Comparison of ENCODE assay signal across 3 worm cellular contexts in the genomic region with DNA sequence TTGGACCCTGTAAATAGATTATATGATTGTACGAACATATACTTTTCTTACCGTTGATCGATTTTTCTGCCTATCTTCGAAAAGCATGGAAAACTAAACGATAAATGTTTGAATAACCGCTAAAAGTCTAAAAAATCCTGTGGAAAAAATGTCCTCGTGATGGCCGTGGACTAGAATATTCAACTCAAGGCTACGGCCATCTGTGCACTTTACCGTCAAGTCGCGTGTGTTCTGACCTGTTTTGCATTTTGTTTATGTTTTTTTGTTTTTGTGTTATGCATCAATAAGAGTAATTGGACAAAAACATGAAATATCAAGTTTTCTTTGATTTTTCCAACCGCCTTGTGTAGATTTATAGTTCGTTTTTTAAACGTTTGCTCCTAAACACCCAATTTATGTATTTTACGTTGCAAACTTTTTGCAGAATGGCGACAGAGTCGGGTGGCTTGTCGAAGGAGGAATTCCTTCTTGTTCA.
TF ChIP-seq lines count a peak whose summit lies in the region.

Gene hda-6, minus strand, starts transcription at position 172 of the 475 bp plus-strand sequence.
Gene F41H10.4, plus strand, starts transcription at position 425 of the 475 bp plus-strand sequence.

TF ChIP-seq in whole organism, L1 larva, 84 proteins besides CTCF, POLR2A, EP300 and RAD21 (continued from another document and continues in another):
- TF ChIP-seq nhr-84 (tag; optimal IDR thresholded peaks at IDR 0.05; lab: Kevin White, UChicago): no peak
- TF ChIP-seq fkh-4 (tag; optimal IDR thresholded peaks at IDR 0.05; lab: Kevin White, UChicago; ENCODE audit: borderline replicate concordance): peak; percentile 85
- peak; percentile 90 for TF ChIP-seq snu-23 (GFP tag; optimal IDR thresholded peaks at IDR 0.05; lab: Kevin White, UChicago)
- TF ChIP-seq grh-1 (GFP tag; IDR thresholded peaks at IDR 0.05; lab: Robert Waterston, UW): peak; percentile 71
- TF ChIP-seq lin-39 (tag; optimal IDR thresholded peaks at IDR 0.05; lab: Kevin White, UChicago): peak; percentile 31
- no peak for TF ChIP-seq aly-2 (tag; optimal IDR thresholded peaks at IDR 0.05; lab: Kevin White, UChicago)
- no peak for TF ChIP-seq skn-1 (tag; optimal IDR thresholded peaks at IDR 0.05; lab: Kevin White, UChicago)
- TF ChIP-seq pqm-1 (tag; optimal IDR thresholded peaks at IDR 0.05; lab: Kevin White, UChicago): no peak
- peak; percentile 79 for TF ChIP-seq swsn-7 (tag; optimal IDR thresholded peaks at IDR 0.05; lab: Kevin White, UChicago)
- no peak for TF ChIP-seq alr-1 (tag; optimal IDR thresholded peaks at IDR 0.05; lab: Kevin White, UChicago; ENCODE audit: borderline replicate concordance)
- peak; percentile 65 for TF ChIP-seq pax-3 (tag; optimal IDR thresholded peaks at IDR 0.05; lab: Kevin White, UChicago)
- TF ChIP-seq nhr-77 (tag; optimal IDR thresholded peaks at IDR 0.05; lab: Kevin White, UChicago): peak; percentile 39
- peak; percentile 90 for TF ChIP-seq nhr-71 (tag; optimal IDR thresholded peaks at IDR 0.05; lab: Kevin White, UChicago)
- TF ChIP-seq dpl-1 (GFP tag; optimal IDR thresholded peaks at IDR 0.05; lab: Kevin White, UChicago): peak; percentile 67 to 82 (median 81)
- peak; percentile 62 for TF ChIP-seq isw-1 (GFP tag; IDR thresholded peaks at IDR 0.05; lab: Robert Waterston, UW)
- TF ChIP-seq sptf-1 (tag; optimal IDR thresholded peaks at IDR 0.05; lab: Kevin White, UChicago): no peak
- no peak for TF ChIP-seq unc-30 (tag; optimal IDR thresholded peaks at IDR 0.05; lab: Kevin White, UChicago)
- peak; percentile 76 for TF ChIP-seq nhr-19 (GFP tag; conservative IDR thresholded peaks at IDR 0.05; lab: Robert Waterston, UW)
- TF ChIP-seq lir-3 (tag; optimal IDR thresholded peaks at IDR 0.05; lab: Kevin White, UChicago; ENCODE audit: poor library complexity): peak; percentile 96
- peak in 1 of 2 experiments; percentile 72 for TF ChIP-seq mdl-1 (tag; optimal IDR thresholded peaks at IDR 0.05; lab: Kevin White, UChicago)
- no peak for TF ChIP-seq hlh-4 (tag; optimal IDR thresholded peaks at IDR 0.05; lab: Kevin White, UChicago)
- TF ChIP-seq ztf-11 (tag; optimal IDR thresholded peaks at IDR 0.05; lab: Kevin White, UChicago): peak in 1 of 2 experiments; percentile 89
- no peak for TF ChIP-seq ceh-8 (GFP tag; optimal IDR thresholded peaks at IDR 0.05; lab: Kevin White, UChicago)
- TF ChIP-seq ceh-82 (tag; optimal IDR thresholded peaks at IDR 0.05; lab: Kevin White, UChicago): peak; percentile 55 to 68 (median 57)
- TF ChIP-seq rnt-1 (tag; optimal IDR thresholded peaks at IDR 0.05; lab: Kevin White, UChicago): peak; percentile 97
- no peak for TF ChIP-seq nhr-237 (tag; optimal IDR thresholded peaks at IDR 0.05; lab: Kevin White, UChicago)
- no peak for TF ChIP-seq tlp-1 (tag; optimal IDR thresholded peaks at IDR 0.05; lab: Kevin White, UChicago)
- peak; percentile 71 for TF ChIP-seq C16A3.4 (tag; optimal IDR thresholded peaks at IDR 0.05; lab: Kevin White, UChicago)
- no peak for TF ChIP-seq zag-1 (tag; optimal IDR thresholded peaks at IDR 0.05; lab: Kevin White, UChicago)
- TF ChIP-seq snpc-4 (tag; optimal IDR thresholded peaks at IDR 0.05; lab: Kevin White, UChicago): peak; percentile 76
- TF ChIP-seq pag-3 (tag; optimal IDR thresholded peaks at IDR 0.05; lab: Kevin White, UChicago; ENCODE audit: borderline replicate concordance, insufficient read depth): no peak
- no peak for TF ChIP-seq vab-15 (tag; optimal IDR thresholded peaks at IDR 0.05; lab: Kevin White, UChicago)
- peak; percentile 40 for TF ChIP-seq blmp-1 (tag; optimal IDR thresholded peaks at IDR 0.05; lab: Kevin White, UChicago)
- TF ChIP-seq F16B12.6 (tag; optimal IDR thresholded peaks at IDR 0.05; lab: Kevin White, UChicago): peak; percentile 88
- TF ChIP-seq ama-1 (optimal IDR thresholded peaks at IDR 0.05; lab: Kevin White, UChicago): no peak
- TF ChIP-seq nhr-85 (tag; lab: Kevin White, UChicago): peak; percentile 86
- TF ChIP-seq sox-4 (tag; optimal IDR thresholded peaks at IDR 0.05; lab: Kevin White, UChicago): peak; percentile 65
- no peak for TF ChIP-seq nhr-12 (tag; optimal IDR thresholded peaks at IDR 0.05; lab: Kevin White, UChicago)
- TF ChIP-seq hlh-17 (GFP tag; optimal IDR thresholded peaks at IDR 0.05; lab: Kevin White, UChicago; ENCODE audit: borderline replicate concordance): no peak
- peak; percentile 66 for TF ChIP-seq lin-15B (tag; optimal IDR thresholded peaks at IDR 0.05; lab: Kevin White, UChicago)
- TF ChIP-seq lsy-2 (tag; optimal IDR thresholded peaks at IDR 0.05; lab: Kevin White, UChicago): peak; percentile 87

TF ChIP-seq in whole organism, L4 larva, 104 proteins besides CTCF, POLR2A, EP300 and RAD21 (continued from another document and continues in another):
- TF ChIP-seq egl-27 (tag; optimal IDR thresholded peaks at IDR 0.05; lab: Kevin White, UChicago) (no peak), snpc-1.2 (GFP tag; IDR thresholded peaks at IDR 0.05; lab: Robert Waterston, UW) (peak; percentile 67; the same call in 1 of the 2 replicates), php-3 (GFP tag; IDR thresholded peaks at IDR 0.05; lab: Robert Waterston, UW) (no peak), attf-4 (tag; optimal IDR thresholded peaks at IDR 0.05; lab: Kevin White, UChicago) (no peak), daf-19 (GFP tag; conservative IDR thresholded peaks at IDR 0.05; lab: Robert Waterston, UW) (no peak), nhr-237 (tag; optimal IDR thresholded peaks at IDR 0.05; lab: Kevin White, UChicago) (no peak), ces-1 (GFP tag; optimal IDR thresholded peaks at IDR 0.05; lab: Kevin White, UChicago) (no peak), Y105C5A.15 (GFP tag; IDR thresholded peaks at IDR 0.05; lab: Robert Waterston, UW) (no peak), T20F7.1 (GFP tag; optimal IDR thresholded peaks at IDR 0.05; lab: Kevin White, UChicago) (no peak), ceh-62 (tag; optimal IDR thresholded peaks at IDR 0.05; lab: Kevin White, UChicago) (no peak), ceh-82 (tag; optimal IDR thresholded peaks at IDR 0.05; lab: Kevin White, UChicago) (no peak), mxl-2 (GFP tag; conservative IDR thresholded peaks at IDR 0.05; lab: Robert Waterston, UW) (no peak), lin-29 (GFP tag; IDR thresholded peaks at IDR 0.05; lab: Robert Waterston, UW) (no peak), nhr-48 (tag; optimal IDR thresholded peaks at IDR 0.05; lab: Kevin White, UChicago) (no peak), T26A8.4 (GFP tag; IDR thresholded peaks at IDR 0.05; lab: Robert Waterston, UW) (peak; percentile 38; the same call in 1 of the 2 replicates), vab-7 (GFP tag; IDR thresholded peaks at IDR 0.05; lab: Robert Waterston, UW) (no peak), ama-1 (optimal IDR thresholded peaks at IDR 0.05; lab: Kevin White, UChicago) (no peak), zip-2 (tag; optimal IDR thresholded peaks at IDR 0.05; lab: Kevin White, UChicago) (no peak), F26F4.8 (GFP tag; conservative IDR thresholded peaks at IDR 0.05; lab: Robert Waterston, UW) (no peak), ZK546.5 (tag; optimal IDR thresholded peaks at IDR 0.05; lab: Kevin White, UChicago) (no peak), nhr-25 (tag; optimal IDR thresholded peaks at IDR 0.05; lab: Kevin White, UChicago; ENCODE audit: borderline replicate concordance, insufficient read depth) (no peak), dpl-1 (GFP tag; optimal IDR thresholded peaks at IDR 0.05; lab: Kevin White, UChicago) (peak; percentile 89), ZK337.2 (GFP tag; IDR thresholded peaks at IDR 0.05; lab: Robert Waterston, UW) (peak; percentile 40; the same call in 1 of the 2 replicates), lin-13 (GFP tag; optimal IDR thresholded peaks at IDR 0.05; lab: Kevin White, UChicago) (peak; percentile 14), nhr-77 (tag; optimal IDR thresholded peaks at IDR 0.05; lab: Kevin White, UChicago) (no peak), Y48G9A.11 (GFP tag; IDR thresholded peaks at IDR 0.05; lab: Robert Waterston, UW) (no peak), dmd-6 (GFP tag; IDR thresholded peaks at IDR 0.05; lab: Robert Waterston, UW) (peak; percentile 35), nhr-28 (tag; optimal IDR thresholded peaks at IDR 0.05; lab: Kevin White, UChicago) (peak; percentile 20), spr-1 (tag; optimal IDR thresholded peaks at IDR 0.05; lab: Kevin White, UChicago) (peak; percentile 18), nhr-102 (tag; optimal IDR thresholded peaks at IDR 0.05; lab: Kevin White, UChicago) (peak; percentile 9), madf-5 (GFP tag; IDR thresholded peaks at IDR 0.05; lab: Robert Waterston, UW) (no peak), lin-15B (tag; optimal IDR thresholded peaks at IDR 0.05; lab: Kevin White, UChicago) (peak; percentile 41), nhr-10 (tag; optimal IDR thresholded peaks at IDR 0.05; lab: Kevin White, UChicago) (no peak), fos-1 (tag; optimal IDR thresholded peaks at IDR 0.05; lab: Kevin White, UChicago) (no peak), Y75B8A.6 (GFP tag; IDR thresholded peaks at IDR 0.05; lab: Robert Waterston, UW) (no peak), mes-2 (tag; optimal IDR thresholded peaks at IDR 0.05; lab: Kevin White, UChicago; ENCODE audit: poor library complexity, severe bottlenecking) (peak; percentile 97), nhr-6 (tag; optimal IDR thresholded peaks at IDR 0.05; lab: Kevin White, UChicago) (peak; percentile 66), dve-1 (tag; optimal IDR thresholded peaks at IDR 0.05; lab: Kevin White, UChicago; ENCODE audit: insufficient read depth) (peak; percentile 69), dmd-8 (GFP tag; IDR thresholded peaks at IDR 0.05; lab: Robert Waterston, UW) (no peak), ctbp-1 (GFP tag; IDR thresholded peaks at IDR 0.05; lab: Robert Waterston, UW) (no peak), R02D3.7 (tag; optimal IDR thresholded peaks at IDR 0.05; lab: Kevin White, UChicago) (no peak), hlh-11 (tag; optimal IDR thresholded peaks at IDR 0.05; lab: Kevin White, UChicago) (peak; percentile 72), pha-4 (GFP tag; IDR thresholded peaks at IDR 0.05; lab: Robert Waterston, UW) (no peak), pha-4 (tag; optimal IDR thresholded peaks at IDR 0.05; lab: Kevin White, UChicago) (peak; percentile 81), nhr-76 (tag; optimal IDR thresholded peaks at IDR 0.05; lab: Kevin White, UChicago) (no peak), D1046.2 (GFP tag; IDR thresholded peaks at IDR 0.05; lab: Robert Waterston, UW) (no peak)

TF ChIP-seq in whole organism, young adult, 124 proteins besides CTCF, POLR2A, EP300 and RAD21 (continued from another document):
- TF ChIP-seq dox-1 (GFP tag; IDR thresholded peaks at IDR 0.05; lab: Robert Waterston, UW): peak; percentile 84
- no peak for TF ChIP-seq C17E4.6 (GFP tag; IDR thresholded peaks at IDR 0.05; lab: Robert Waterston, UW)
- no peak for TF ChIP-seq sdz-38 (tag; optimal IDR thresholded peaks at IDR 0.05; lab: Kevin White, UChicago)
- no peak for TF ChIP-seq pha-4 (tag; optimal IDR thresholded peaks at IDR 0.05; lab: Kevin White, UChicago)
- TF ChIP-seq attf-6 (GFP tag; IDR thresholded peaks at IDR 0.05; lab: Robert Waterston, UW): no peak
- TF ChIP-seq F57A8.1 (GFP tag; optimal IDR thresholded peaks at IDR 0.05; lab: Kevin White, UChicago): no peak
- no peak for TF ChIP-seq egl-44 (GFP tag; IDR thresholded peaks at IDR 0.05; lab: Robert Waterston, UW)
- TF ChIP-seq ceh-27 (GFP tag; optimal IDR thresholded peaks at IDR 0.05; lab: Kevin White, UChicago): peak; percentile 92
- no peak for TF ChIP-seq hmg-20 (GFP tag; IDR thresholded peaks at IDR 0.05; lab: Robert Waterston, UW)
- no peak for TF ChIP-seq nhr-179 (tag; optimal IDR thresholded peaks at IDR 0.05; lab: Kevin White, UChicago)
- no peak for TF ChIP-seq nhr-120 (GFP tag; IDR thresholded peaks at IDR 0.05; lab: Robert Waterston, UW)
- TF ChIP-seq lsy-27 (tag; optimal IDR thresholded peaks at IDR 0.05; lab: Kevin White, UChicago; ENCODE audit: borderline replicate concordance, insufficient read depth): peak; percentile 4
- no peak; the same call in 1 of the 2 replicates for TF ChIP-seq hmg-1.2 (GFP tag; IDR thresholded peaks at IDR 0.05; lab: Robert Waterston, UW)
- no peak for TF ChIP-seq B0035.1 (tag; optimal IDR thresholded peaks at IDR 0.05; lab: Kevin White, UChicago)
- TF ChIP-seq F22D6.2 (tag; optimal IDR thresholded peaks at IDR 0.05; lab: Kevin White, UChicago): no peak
- TF ChIP-seq lin-40 (tag; optimal IDR thresholded peaks at IDR 0.05; lab: Kevin White, UChicago): peak; percentile 51
- TF ChIP-seq rec-8 (tag; optimal IDR thresholded peaks at IDR 0.05; lab: Kevin White, UChicago): no peak
- TF ChIP-seq attf-5 (GFP tag; optimal IDR thresholded peaks at IDR 0.05; lab: Kevin White, UChicago): peak; percentile 86
- peak; percentile 77 for TF ChIP-seq mcd-1 (GFP tag; IDR thresholded peaks at IDR 0.05; lab: Robert Waterston, UW)
- TF ChIP-seq bed-1 (GFP tag; IDR thresholded peaks at IDR 0.05; lab: Robert Waterston, UW): no peak
- TF ChIP-seq mxl-1 (tag; optimal IDR thresholded peaks at IDR 0.05; lab: Kevin White, UChicago): no peak
- TF ChIP-seq ztf-25 (GFP tag; IDR thresholded peaks at IDR 0.05; lab: Robert Waterston, UW): no peak
- TF ChIP-seq repo-1 (tag; optimal IDR thresholded peaks at IDR 0.05; lab: Kevin White, UChicago): no peak
- TF ChIP-seq let-526 (GFP tag; IDR thresholded peaks at IDR 0.05; lab: Robert Waterston, UW): no peak
- TF ChIP-seq sea-2 (GFP tag; IDR thresholded peaks at IDR 0.05; lab: Robert Waterston, UW): no peak
- TF ChIP-seq mel-28 (tag; optimal IDR thresholded peaks at IDR 0.05; lab: Kevin White, UChicago; ENCODE audit: borderline replicate concordance): no peak
- no peak for TF ChIP-seq egrh-3 (GFP tag; IDR thresholded peaks at IDR 0.05; lab: Robert Waterston, UW)
- no peak for TF ChIP-seq rcor-1 (GFP tag; IDR thresholded peaks at IDR 0.05; lab: Robert Waterston, UW)
- TF ChIP-seq Y53G8AR.9 (GFP tag; conservative IDR thresholded peaks at IDR 0.05; lab: Robert Waterston, UW): no peak
- no peak for TF ChIP-seq hsf-1 (GFP tag; IDR thresholded peaks at IDR 0.05; lab: Robert Waterston, UW)
- TF ChIP-seq attf-3 (GFP tag; conservative IDR thresholded peaks at IDR 0.05; lab: Robert Waterston, UW): no peak
- TF ChIP-seq ccch-3 (GFP tag; optimal IDR thresholded peaks at IDR 0.05; lab: Kevin White, UChicago): no peak
- no peak for TF ChIP-seq mes-4 (tag; optimal IDR thresholded peaks at IDR 0.05; lab: Kevin White, UChicago)
- TF ChIP-seq ztf-3 (GFP tag; optimal IDR thresholded peaks at IDR 0.05; lab: Kevin White, UChicago): no peak
- no peak for TF ChIP-seq F37B4.10 (GFP tag; IDR thresholded peaks at IDR 0.05; lab: Robert Waterston, UW)
- TF ChIP-seq nhr-90 (tag; optimal IDR thresholded peaks at IDR 0.05; lab: Kevin White, UChicago): no peak
- TF ChIP-seq K11D2.4 (GFP tag; IDR thresholded peaks at IDR 0.05; lab: Robert Waterston, UW): 0 out of 2 replicates have a peak, but pooled peaks have one; percentile 13
- TF ChIP-seq gei-17 (GFP tag; optimal IDR thresholded peaks at IDR 0.05; lab: Kevin White, UChicago): no peak
- TF ChIP-seq lin-35 (GFP tag; optimal IDR thresholded peaks at IDR 0.05; lab: Kevin White, UChicago): no peak
- TF ChIP-seq somi-1 (GFP tag; optimal IDR thresholded peaks at IDR 0.05; lab: Kevin White, UChicago): no peak
- TF ChIP-seq hrde-1 (tag; optimal IDR thresholded peaks at IDR 0.05; lab: Kevin White, UChicago; ENCODE audit: borderline replicate concordance): no peak
- TF ChIP-seq hlh-12 (tag; optimal IDR thresholded peaks at IDR 0.05; lab: Kevin White, UChicago): no peak
- no peak for TF ChIP-seq atf-7 (tag; optimal IDR thresholded peaks at IDR 0.05; lab: Kevin White, UChicago)
- TF ChIP-seq T07F8.4 (tag; optimal IDR thresholded peaks at IDR 0.05; lab: Kevin White, UChicago): no peak
- peak; percentile 12 for TF ChIP-seq madf-10 (tag; optimal IDR thresholded peaks at IDR 0.05; lab: Kevin White, UChicago)
- TF ChIP-seq F23B12.7 (tag; optimal IDR thresholded peaks at IDR 0.05; lab: Kevin White, UChicago; ENCODE audit: insufficient read depth): peak; percentile 4
- TF ChIP-seq ztf-28 (GFP tag; IDR thresholded peaks at IDR 0.05; lab: Robert Waterston, UW): no peak
- peak; percentile 15 for TF ChIP-seq tlf-1 (GFP tag; optimal IDR thresholded peaks at IDR 0.05; lab: Kevin White, UChicago)
- peak; percentile 78 for TF ChIP-seq snpc-3.4 (tag; optimal IDR thresholded peaks at IDR 0.05; lab: Kevin White, UChicago)
